Fruit fly (Drosophila melanogaster) whole organism, adult: ENCODE results near the gene nAChRalpha7.

Experiments used
- CG11617 ChIP-seq: fragments of 200-800 bp; sonication (Bioruptor generic); optimal IDR thresholded peaks from 2 replicates; lab custom pipeline; 2017; ENCODE audit warnings: mild to moderate bottlenecking, missing biosample characterization, missing genetic modification reagents, missing genetic modification characterization
- CG12768 ChIP-seq: fragments of 200-800 bp; sonication (Bioruptor generic); optimal IDR thresholded peaks from 2 replicates; lab custom pipeline; 2017; ENCODE audit warnings: missing biosample characterization, missing genetic modification characterization, mild to moderate bottlenecking, moderate library complexity, missing genetic modification reagents
- CG14711 ChIP-seq: fragments of 200-800 bp; sonication (Bioruptor generic); optimal IDR thresholded peaks from 2 replicates; lab custom pipeline; 2018; ENCODE audit warnings: missing biosample characterization, mild to moderate bottlenecking, missing genetic modification characterization, moderate library complexity
- CG1620 ChIP-seq: fragments of 200-800 bp; sonication (Bioruptor generic); optimal IDR thresholded peaks from 2 replicates; lab custom pipeline; 2016; ENCODE audit warnings: missing biosample characterization, missing genetic modification characterization
- CG33017 ChIP-seq: fragments of 200-800 bp; sonication (Bioruptor generic); optimal IDR thresholded peaks from 2 replicates; lab custom pipeline; 2018; ENCODE audit warnings: missing biosample characterization, mild to moderate bottlenecking, missing genetic modification characterization, moderate library complexity
- CG5204 ChIP-seq: fragments of 200-800 bp; sonication (Bioruptor generic); optimal IDR thresholded peaks from 2 replicates; lab custom pipeline; 2016; ENCODE audit warnings: missing biosample characterization, missing genetic modification characterization
- CG7045 ChIP-seq: fragments of 200-800 bp; sonication (Bioruptor generic); optimal IDR thresholded peaks from 2 replicates; lab custom pipeline; 2017; ENCODE audit warnings: missing biosample characterization, mild to moderate bottlenecking, missing genetic modification characterization
- CG7101 ChIP-seq: fragments of 200-800 bp; sonication (Bioruptor generic); optimal IDR thresholded peaks from 2 replicates; lab custom pipeline; 2018; ENCODE audit warnings: missing biosample characterization, mild to moderate bottlenecking, missing genetic modification characterization, moderate library complexity
- Clk ChIP-seq: fragments of 200-800 bp; sonication (Bioruptor generic); optimal IDR thresholded peaks from 2 replicates; lab custom pipeline; 2017; ENCODE audit warnings: missing biosample characterization, missing genetic modification characterization
- Crg-1 ChIP-seq: fragments of 200-800 bp; sonication (Bioruptor generic); optimal IDR thresholded peaks from 2 replicates; lab custom pipeline; 2016; ENCODE audit warnings: missing biosample characterization, missing genetic modification characterization
- Hr96 ChIP-seq: fragments of 200-800 bp; sonication (Bioruptor generic); optimal IDR thresholded peaks from 2 replicates; lab custom pipeline; 2016; ENCODE audit warnings: missing biosample characterization, missing genetic modification characterization
- Mnt ChIP-seq: fragments of 200-800 bp; sonication (Bioruptor generic); optimal IDR thresholded peaks from 2 replicates; lab custom pipeline; 2016; ENCODE audit warnings: missing biosample characterization, mild to moderate bottlenecking, missing genetic modification characterization
- bab1 ChIP-seq: fragments of 200-800 bp; sonication (Bioruptor generic); optimal IDR thresholded peaks from 3 replicates; lab custom pipeline; 2019; ENCODE audit warnings: missing biosample characterization, mild to moderate bottlenecking, missing genetic modification characterization, moderate library complexity
- cic ChIP-seq: fragments of 200-800 bp; sonication (Bioruptor generic); optimal IDR thresholded peaks from 2 replicates; lab custom pipeline; 2017; ENCODE audit warnings: missing biosample characterization, mild to moderate bottlenecking, missing genetic modification characterization, moderate library complexity
- cnc ChIP-seq, 2 experiments: fragments of >200 bp; optimal IDR thresholded peaks; 2 replicates each; lab custom pipeline; 2017
- kay ChIP-seq: fragments of 200-800 bp; sonication (Bioruptor generic); peaks from one replicate; lab custom pipeline; 2016; ENCODE audit warnings: missing biosample characterization, missing genetic modification characterization, borderline replicate concordance
- ovo ChIP-seq: fragments of 200-800 bp; sonication (Bioruptor generic); optimal IDR thresholded peaks from 2 replicates; lab custom pipeline; 2016; ENCODE audit warnings: missing biosample characterization, missing genetic modification characterization
- pad ChIP-seq: fragments of 200-800 bp; sonication (Bioruptor generic); optimal IDR thresholded peaks from 3 replicates; lab custom pipeline; 2017; ENCODE audit warnings: missing biosample characterization, missing genetic modification characterization, mild to moderate bottlenecking, moderate library complexity, missing genetic modification reagents
- tj ChIP-seq: fragments of 200-800 bp; sonication (Bioruptor generic); optimal IDR thresholded peaks from 3 replicates; lab custom pipeline; 2017; ENCODE audit warnings: missing biosample characterization, mild to moderate bottlenecking, missing genetic modification characterization, moderate library complexity
- toe ChIP-seq: fragments of 200-800 bp; sonication (Bioruptor generic); optimal IDR thresholded peaks from 2 replicates; lab custom pipeline; 2016; ENCODE audit warnings: missing biosample characterization, missing genetic modification characterization

nAChRalpha7 gene

DNA sequence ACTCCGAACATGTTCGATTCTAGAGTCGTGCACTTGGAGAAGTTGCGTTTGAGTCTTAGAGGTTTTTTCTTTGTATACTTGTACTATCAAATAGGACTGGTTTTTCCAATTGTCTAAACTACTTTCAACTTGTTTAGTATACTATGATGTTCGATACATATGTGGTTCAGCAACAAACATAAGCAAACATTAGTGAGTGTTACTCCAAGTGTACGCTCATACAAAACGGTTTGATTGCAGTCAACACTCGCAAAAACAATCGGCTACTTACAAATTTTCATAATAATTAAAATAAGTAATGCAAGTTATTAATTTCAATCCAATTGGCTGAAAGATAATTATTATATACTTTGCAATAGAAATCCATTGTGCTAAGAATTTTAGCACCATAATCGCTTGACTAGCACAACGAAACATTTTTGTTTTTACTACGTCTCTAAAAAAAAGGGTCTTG lies 13.2 kb upstream of the nAChRalpha7 start:
- no peak for TF ChIP-seq CG5204 (GFP tag; lab: Kevin White, UChicago)
- no peak for TF ChIP-seq CG33017 (tag; lab: Kevin White, UChicago)
- TF ChIP-seq CG7101, result peak; percentile 8
- peak; percentile 44 for TF ChIP-seq bab1 (GFP tag; lab: Kevin White, UChicago)
- peak; percentile 35 for TF ChIP-seq CG14711 (tag; lab: Kevin White, UChicago)

DNA sequence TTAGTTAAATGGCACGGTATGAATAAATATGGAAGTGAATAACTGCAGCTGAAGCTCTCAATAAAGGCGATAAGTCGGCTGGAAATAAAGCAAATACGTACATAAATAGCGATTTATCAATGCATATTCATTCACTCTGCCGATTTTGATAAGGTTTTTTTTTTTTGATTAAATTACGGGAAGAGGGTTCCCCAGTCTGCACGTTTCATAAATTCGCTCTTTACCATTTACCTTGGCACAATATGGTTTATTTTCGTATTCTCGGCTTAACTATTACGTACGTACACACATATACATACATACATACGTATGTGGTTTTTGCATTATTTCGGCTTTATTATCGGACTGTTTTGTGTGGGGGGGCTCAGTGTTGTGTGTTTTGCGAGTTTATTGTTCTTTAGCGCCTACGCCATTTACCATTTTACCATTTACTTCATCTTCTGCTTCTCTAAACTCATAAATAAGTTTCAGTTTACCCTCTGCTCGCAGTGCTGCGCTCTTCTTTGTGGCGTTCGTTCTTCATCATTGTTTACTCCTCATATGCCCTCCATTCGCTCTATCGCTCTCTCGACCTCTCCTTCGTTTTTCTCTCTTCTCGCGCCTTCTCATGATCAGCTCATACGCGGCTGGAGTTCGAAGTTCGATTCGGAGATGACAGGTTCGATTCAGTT lies 12.6 kb upstream of the nAChRalpha7 start:
- TF ChIP-seq toe (GFP tag; lab: Kevin White, UChicago) (no peak), tj (GFP tag; lab: Kevin White, UChicago) (peak; percentile 26), CG12768 (no peak), kay (peak; percentile 10), pad (peak; percentile 11)

DNA sequence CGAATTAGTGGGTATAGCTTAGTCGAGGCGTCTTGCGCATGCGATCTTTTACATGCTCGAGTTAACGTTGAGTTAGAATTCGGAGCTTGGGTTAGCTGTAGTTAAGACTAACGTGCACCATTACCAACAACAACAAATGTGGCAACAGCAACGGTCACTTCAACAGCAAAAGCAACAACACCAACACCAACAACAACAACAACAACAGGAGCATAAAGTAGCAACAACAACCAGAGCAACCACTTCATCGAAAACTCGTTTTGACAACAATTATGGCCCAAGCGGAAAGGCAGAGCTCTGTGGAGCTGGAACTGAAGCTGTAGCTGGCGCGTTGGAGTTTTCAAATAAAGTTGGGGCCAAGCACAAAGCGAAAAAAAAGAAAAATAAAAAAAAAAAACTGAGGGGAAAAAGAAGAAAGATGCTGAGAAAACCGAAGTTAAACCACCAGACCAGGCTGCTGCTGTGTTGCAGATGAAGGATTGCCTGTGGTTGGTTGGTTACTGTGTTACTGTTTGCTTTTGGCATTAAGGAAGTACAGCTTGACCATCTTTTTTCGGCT lies 10.8 kb upstream of the nAChRalpha7 start:
- no peak for TF ChIP-seq CG1620 (GFP tag; lab: Kevin White, UChicago)
- TF ChIP-seq CG7101, result no peak
- no peak for TF ChIP-seq cnc (optimal IDR thresholded peaks at IDR 0.05; lab: Kevin White, UChicago)
- no peak for TF ChIP-seq Crg-1 (GFP tag; lab: Kevin White, UChicago)
- TF ChIP-seq CG14711 (tag; lab: Kevin White, UChicago), result no peak
- no peak for TF ChIP-seq ovo (GFP tag; lab: Kevin White, UChicago)
- TF ChIP-seq Mnt (GFP tag; lab: Kevin White, UChicago), result no peak
- no peak for TF ChIP-seq toe (GFP tag; lab: Kevin White, UChicago)
- TF ChIP-seq CG5204 (GFP tag; lab: Kevin White, UChicago), result no peak
- no peak for TF ChIP-seq CG11617
- no peak for TF ChIP-seq bab1 (GFP tag; lab: Kevin White, UChicago)
- no peak for TF ChIP-seq Hr96 (GFP tag; lab: Kevin White, UChicago)
- TF ChIP-seq cic, result no peak
- TF ChIP-seq CG33017 (tag; lab: Kevin White, UChicago), result no peak
- no peak for TF ChIP-seq kay

DNA sequence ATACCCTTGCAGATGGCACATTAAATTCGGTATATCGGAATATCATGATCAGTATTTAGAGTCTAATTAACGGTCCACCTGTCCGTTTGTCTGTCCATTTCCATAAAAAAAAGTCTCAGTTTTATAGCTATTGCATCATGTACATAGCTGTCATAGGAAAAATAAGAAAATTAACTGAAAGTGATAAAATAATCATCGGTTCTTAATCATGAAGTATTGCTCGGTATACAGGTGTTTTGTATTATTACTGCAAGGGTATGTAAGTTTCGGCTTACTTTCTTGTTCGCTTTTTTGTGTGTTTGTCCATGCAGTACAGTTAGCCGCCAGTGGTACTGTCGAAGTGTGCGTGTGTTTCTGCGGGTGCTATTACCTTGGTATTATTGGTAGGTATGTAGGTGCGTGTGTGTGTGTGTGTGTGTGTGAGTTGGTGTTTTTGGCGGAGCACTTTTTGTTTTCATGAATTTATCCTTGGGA lies 6.4 kb upstream of the nAChRalpha7 start:
- TF ChIP-seq pad, result peak; percentile 44
- no peak for TF ChIP-seq CG5204 (GFP tag; lab: Kevin White, UChicago)
- peak; percentile 32 for TF ChIP-seq ovo (GFP tag; lab: Kevin White, UChicago)
- peak; percentile 37 for TF ChIP-seq bab1 (GFP tag; lab: Kevin White, UChicago)

DNA sequence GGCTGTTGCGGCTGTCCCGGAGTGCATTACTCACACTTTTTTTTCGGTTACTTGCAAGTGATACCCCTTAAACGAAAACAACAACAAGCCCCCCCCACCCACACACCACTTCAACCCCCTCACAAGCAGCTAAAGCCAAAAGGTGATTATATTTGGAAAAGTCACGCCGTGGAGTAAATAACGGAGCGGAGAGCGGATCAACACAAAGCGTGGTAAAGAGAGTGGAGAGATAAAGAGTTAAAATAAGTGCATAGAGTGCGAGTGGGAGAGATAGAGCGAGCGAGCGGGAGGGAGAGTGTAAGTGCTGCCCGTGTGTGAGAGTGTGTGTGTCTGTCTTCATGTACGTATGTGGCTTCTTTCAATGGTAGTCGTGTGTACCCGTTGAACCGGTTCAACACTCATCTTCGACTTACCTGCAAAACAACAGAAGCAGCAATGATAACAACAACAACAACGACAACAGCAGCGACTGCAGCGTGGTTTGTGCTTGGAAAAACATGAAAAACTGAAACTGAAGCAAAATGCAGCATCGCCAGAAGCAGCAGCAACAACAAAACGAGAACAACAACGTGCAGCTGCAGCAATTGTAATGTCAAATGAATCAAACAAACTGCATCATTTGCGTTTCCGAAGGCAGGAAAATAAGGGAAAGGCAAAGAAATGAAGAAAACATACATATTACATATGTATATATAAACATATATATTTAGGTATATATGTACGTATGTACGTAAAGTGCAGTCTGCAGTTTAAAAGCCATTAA lies 5.4 kb upstream of the nAChRalpha7 start:
- TF ChIP-seq cnc (optimal IDR thresholded peaks at IDR 0.05; lab: Kevin White, UChicago) (no peak), kay (no peak), CG11617 (no peak), ovo (GFP tag; lab: Kevin White, UChicago) (peak; percentile 79), Crg-1 (GFP tag; lab: Kevin White, UChicago) (no peak), CG5204 (GFP tag; lab: Kevin White, UChicago) (no peak), Hr96 (GFP tag; lab: Kevin White, UChicago) (no peak), Mnt (GFP tag; lab: Kevin White, UChicago) (peak; percentile 20), Clk (no peak), CG1620 (GFP tag; lab: Kevin White, UChicago) (no peak), CG12768 (no peak), pad (peak; percentile 78), tj (GFP tag; lab: Kevin White, UChicago) (peak; percentile 94), bab1 (GFP tag; lab: Kevin White, UChicago) (no peak), toe (GFP tag; lab: Kevin White, UChicago) (no peak), CG7101 (no peak), CG7045 (no peak), cic (no peak), CG33017 (tag; lab: Kevin White, UChicago) (no peak), CG14711 (tag; lab: Kevin White, UChicago) (no peak)

DNA sequence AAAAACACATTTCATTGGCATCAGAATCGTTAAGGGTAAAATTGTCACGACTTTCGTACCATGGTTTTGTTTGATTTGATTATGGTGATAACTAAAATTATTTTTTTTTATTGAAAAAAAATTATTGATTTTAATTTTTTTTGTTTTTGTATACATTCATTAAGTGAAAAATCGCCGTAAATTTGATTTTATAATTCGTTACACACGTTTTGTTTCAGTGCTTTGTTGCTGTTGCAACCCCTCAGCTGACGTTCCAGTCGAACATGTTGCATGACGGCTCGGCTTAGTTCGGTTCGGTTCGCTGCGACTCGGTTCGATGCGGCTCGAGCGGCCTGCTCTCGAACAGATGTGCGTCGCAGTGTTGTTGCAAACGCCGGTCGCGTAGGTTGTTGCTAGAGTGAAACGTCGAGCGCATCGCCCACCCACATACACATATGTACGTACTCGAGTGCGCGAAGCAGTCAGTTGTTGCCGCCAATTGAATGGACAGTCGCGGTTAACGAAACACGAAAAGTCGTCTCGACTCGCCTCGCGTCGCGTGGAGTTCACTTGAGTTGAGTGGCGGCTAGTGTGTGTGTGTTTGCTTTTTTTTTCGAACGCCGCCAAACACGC lies 4.7 kb upstream of the nAChRalpha7 start, which contains the start of gene kek5:
TSS of gene kek5 (plus strand) at position 352 of the 612 bp plus-strand sequence.
- TF ChIP-seq Crg-1 (GFP tag; lab: Kevin White, UChicago), result no peak
- peak; percentile 22 for TF ChIP-seq cic
- TF ChIP-seq Mnt (GFP tag; lab: Kevin White, UChicago), result peak; percentile 52
